Fruit fly (Drosophila melanogaster) whole organism, prepupa: ENCODE data around the gene Apc2.

Source experiments
- Blimp-1 ChIP-seq: fragments of 200-800 bp; sonication (Bioruptor generic); optimal IDR thresholded peaks from 3 replicates; lab custom pipeline; 2017; ENCODE audit warnings: missing biosample characterization, missing genetic modification characterization, mild to moderate bottlenecking, moderate library complexity, missing genetic modification reagents
- CG10631 ChIP-seq: fragments of 200-800 bp; sonication (Bioruptor generic); optimal IDR thresholded peaks from 2 replicates; lab custom pipeline; 2016; ENCODE audit warnings: missing biosample characterization, missing genetic modification characterization
- CG11294 ChIP-seq: fragments of 200-800 bp; sonication (Bioruptor generic); IDR thresholded peaks from 2 replicates; pipeline ENCODE4 v1.3.6; 2022; ENCODE audit warnings: missing biosample characterization, missing genetic modification characterization
- CG11762 ChIP-seq: fragments of 200-800 bp; sonication (Bioruptor generic); optimal IDR thresholded peaks from 3 replicates; lab custom pipeline; 2016; ENCODE audit warnings: missing biosample characterization, missing genetic modification characterization; ENCODE audit not compliant: insufficient read depth
- CG11902 ChIP-seq: fragments of 200-800 bp; sonication (Bioruptor generic); optimal IDR thresholded peaks from 3 replicates; lab custom pipeline; 2016; ENCODE audit warnings: missing biosample characterization, missing genetic modification characterization
- CG15336 ChIP-seq: fragments of 200-800 bp; sonication (Bioruptor generic); IDR thresholded peaks from 2 replicates; pipeline ENCODE4 v1.3.6; 2022; ENCODE audit warnings: missing biosample characterization, missing genetic modification characterization
- CG1621 ChIP-seq: fragments of 200-800 bp; sonication (Bioruptor generic); optimal IDR thresholded peaks from 3 replicates; lab custom pipeline; 2018; ENCODE audit warnings: missing biosample characterization, mild to moderate bottlenecking, missing genetic modification characterization
- CG16779 ChIP-seq: fragments of 200-800 bp; sonication (Bioruptor generic); optimal IDR thresholded peaks from 3 replicates; lab custom pipeline; 2017; ENCODE audit warnings: missing biosample characterization, mild to moderate bottlenecking, missing genetic modification characterization
- CG3032 ChIP-seq: fragments of 200-800 bp; optimal IDR thresholded peaks from 2 replicates; lab custom pipeline; 2019; ENCODE audit warnings: missing biosample characterization, mild to moderate bottlenecking, missing genetic modification characterization, moderate library complexity
- CG31627 ChIP-seq: fragments of 200-800 bp; sonication (Bioruptor generic); optimal IDR thresholded peaks from 3 replicates; lab custom pipeline; 2016; ENCODE audit warnings: missing biosample characterization, missing genetic modification characterization
- CG32006 ChIP-seq: fragments of 200-800 bp; sonication (Bioruptor generic); optimal IDR thresholded peaks from 3 replicates; lab custom pipeline; 2017; ENCODE audit warnings: missing biosample characterization, mild to moderate bottlenecking, missing genetic modification characterization
- CG34406 ChIP-seq: fragments of 200-800 bp; sonication (Bioruptor generic); optimal IDR thresholded peaks from 3 replicates; lab custom pipeline; 2016; ENCODE audit warnings: missing biosample characterization, missing genetic modification characterization
- CG3919 ChIP-seq: fragments of 200-800 bp; sonication (Bioruptor generic); optimal IDR thresholded peaks from 3 replicates; lab custom pipeline; 2016; ENCODE audit warnings: missing biosample characterization, missing genetic modification characterization
- CG4318 ChIP-seq: fragments of 200-800 bp; sonication (Bioruptor generic); optimal IDR thresholded peaks from 3 replicates; lab custom pipeline; 2017; ENCODE audit warnings: missing biosample characterization, mild to moderate bottlenecking, missing genetic modification characterization
- CG6163 ChIP-seq: fragments of 200-800 bp; sonication (Bioruptor generic); IDR thresholded peaks from 3 replicates; pipeline ENCODE4 v1.3.6; 2022; ENCODE audit warnings: missing biosample characterization, missing genetic modification characterization
- CG6276 ChIP-seq: fragments of 200-800 bp; sonication (Bioruptor generic); optimal IDR thresholded peaks from 2 replicates; lab custom pipeline; 2017; ENCODE audit warnings: missing biosample characterization, mild to moderate bottlenecking, missing genetic modification characterization
- CG6792 ChIP-seq: fragments of 200-800 bp; sonication (Bioruptor generic); optimal IDR thresholded peaks from 3 replicates; lab custom pipeline; 2016; ENCODE audit warnings: missing biosample characterization, missing genetic modification characterization
- CG6808 ChIP-seq: fragments of 200-800 bp; sonication (Bioruptor generic); optimal IDR thresholded peaks from 3 replicates; lab custom pipeline; 2017; ENCODE audit warnings: missing biosample characterization, missing genetic modification characterization, mild to moderate bottlenecking, moderate library complexity, missing genetic modification reagents
- CG7368 ChIP-seq: fragments of 200-800 bp; sonication (Bioruptor generic); optimal IDR thresholded peaks from 3 replicates; lab custom pipeline; 2016; ENCODE audit warnings: missing biosample characterization, missing genetic modification characterization
- CG8119 ChIP-seq: fragments of 200-800 bp; sonication (Bioruptor generic); IDR thresholded peaks from 3 replicates; pipeline ENCODE4 v1.3.6; 2022; ENCODE audit warnings: missing biosample characterization, missing genetic modification characterization
- CG8632 ChIP-seq: fragments of 200-800 bp; sonication (Bioruptor generic); optimal IDR thresholded peaks from 3 replicates; lab custom pipeline; 2016; ENCODE audit warnings: missing biosample characterization, missing genetic modification characterization
- CG9139 ChIP-seq: fragments of 200-800 bp; sonication (Bioruptor generic); optimal IDR thresholded peaks from 3 replicates; lab custom pipeline; 2017; ENCODE audit warnings: missing biosample characterization, mild to moderate bottlenecking, missing genetic modification characterization
- Eip75B ChIP-seq: fragments of 200-800 bp; sonication (Bioruptor generic); optimal IDR thresholded peaks from 3 replicates; lab custom pipeline; 2016; ENCODE audit warnings: missing biosample characterization, missing genetic modification characterization
- Eip93F ChIP-seq: fragments of 200-800 bp; sonication (Bioruptor generic); optimal IDR thresholded peaks from 2 replicates; lab custom pipeline; 2016; ENCODE audit warnings: missing biosample characterization, mild to moderate bottlenecking, missing genetic modification characterization
- Ets21C ChIP-seq: fragments of 200-800 bp; sonication (Bioruptor generic); optimal IDR thresholded peaks from 3 replicates; lab custom pipeline; 2016; ENCODE audit warnings: missing biosample characterization, missing genetic modification characterization
- Ets96B ChIP-seq: fragments of 200-800 bp; optimal IDR thresholded peaks from 2 replicates; lab custom pipeline; 2019; ENCODE audit warnings: missing biosample characterization, mild to moderate bottlenecking, missing genetic modification characterization, moderate library complexity
- Gug ChIP-seq: fragments of 200-800 bp; sonication (Bioruptor generic); IDR thresholded peaks from 2 replicates; pipeline ENCODE4 v1.3.6; 2022; ENCODE audit warnings: missing biosample characterization, missing genetic modification characterization
- Hr39 ChIP-seq: fragments of 200-800 bp; sonication (Bioruptor generic); optimal IDR thresholded peaks from 2 replicates; lab custom pipeline; 2016; ENCODE audit warnings: missing biosample characterization, missing genetic modification characterization
- Hr4 ChIP-seq: fragments of 200-800 bp; sonication (Bioruptor generic); optimal IDR thresholded peaks from 3 replicates; lab custom pipeline; 2016; ENCODE audit warnings: missing biosample characterization, missing genetic modification characterization
- Lpt ChIP-seq: fragments of 200-800 bp; sonication (Bioruptor generic); optimal IDR thresholded peaks from 3 replicates; lab custom pipeline; 2016; ENCODE audit warnings: missing biosample characterization, missing genetic modification characterization
- Smox ChIP-seq: fragments of 200-800 bp; sonication (Bioruptor generic); optimal IDR thresholded peaks from 3 replicates; lab custom pipeline; 2016; ENCODE audit warnings: missing biosample characterization, missing genetic modification characterization
- Sox102F ChIP-seq: fragments of 200-800 bp; sonication (Bioruptor generic); optimal IDR thresholded peaks from 2 replicates; lab custom pipeline; 2016; ENCODE audit warnings: missing biosample characterization, mild to moderate bottlenecking, missing genetic modification characterization
- Sox15 ChIP-seq: fragments of 200-800 bp; sonication (Bioruptor generic); optimal IDR thresholded peaks from 3 replicates; lab custom pipeline; 2016; ENCODE audit warnings: missing biosample characterization, missing genetic modification characterization
- achi ChIP-seq: fragments of 200-800 bp; sonication (Bioruptor generic); optimal IDR thresholded peaks from 3 replicates; lab custom pipeline; 2016; ENCODE audit warnings: missing biosample characterization, missing genetic modification characterization
- cyc ChIP-seq: fragments of 200-800 bp; sonication (Bioruptor generic); optimal IDR thresholded peaks from 3 replicates; lab custom pipeline; 2016; ENCODE audit warnings: missing biosample characterization, missing genetic modification characterization
- esn ChIP-seq: fragments of 200-800 bp; sonication (Bioruptor generic); optimal IDR thresholded peaks from 2 replicates; lab custom pipeline; 2016; ENCODE audit warnings: missing biosample characterization, mild to moderate bottlenecking, missing genetic modification characterization, moderate library complexity
- fd59A ChIP-seq: fragments of 200-800 bp; sonication (Bioruptor generic); optimal IDR thresholded peaks from 2 replicates; lab custom pipeline; 2017; ENCODE audit warnings: missing biosample characterization, mild to moderate bottlenecking, missing genetic modification characterization, missing genetic modification reagents
- fkh ChIP-seq: fragments of 200-800 bp; sonication (Bioruptor generic); optimal IDR thresholded peaks from 3 replicates; lab custom pipeline; 2017; ENCODE audit warnings: missing biosample characterization, mild to moderate bottlenecking, missing genetic modification characterization, moderate library complexity
- lz ChIP-seq: fragments of 200-800 bp; sonication (Bioruptor generic); optimal IDR thresholded peaks from 3 replicates; lab custom pipeline; 2016; ENCODE audit warnings: missing biosample characterization, missing genetic modification characterization
- net ChIP-seq: fragments of 200-800 bp; sonication (Bioruptor generic); optimal IDR thresholded peaks from 3 replicates; lab custom pipeline; 2016; ENCODE audit warnings: missing biosample characterization, missing genetic modification characterization
- salr ChIP-seq, 2 experiments: fragments of 200-800 bp; sonication (Bioruptor generic); optimal IDR thresholded peaks; 3 replicates each; lab custom pipeline; 2016 to 2018; ENCODE audit warnings: missing biosample characterization in 2 of 2, missing genetic modification characterization in 2 of 2, mild to moderate bottlenecking in 1 of 2
- ss ChIP-seq, 2 experiments: fragments of 200-800 bp; sonication (Bioruptor generic); optimal IDR thresholded peaks; 2 replicates in 1 of 2; 3 replicates in 1 of 2; lab custom pipeline; 2017 to 2018; ENCODE audit warnings: mild to moderate bottlenecking in 2 of 2, missing biosample characterization in 2 of 2, missing genetic modification characterization in 2 of 2, moderate library complexity in 1 of 2
- svp ChIP-seq: fragments of 200-800 bp; sonication (Bioruptor generic); peaks from one replicate; lab custom pipeline; 2016; ENCODE audit warnings: missing biosample characterization, missing genetic modification characterization
- topi ChIP-seq: fragments of 200-800 bp; sonication (Bioruptor generic); optimal IDR thresholded peaks from 3 replicates; lab custom pipeline; 2016; ENCODE audit warnings: missing biosample characterization, missing genetic modification characterization

Gene Apc2

dm6 chr3R:24148838-24149237, 14.9 kb upstream of the Apc2 start, which contains the start of gene Slimp (continued):
- TF ChIP-seq esn (GFP tag; lab: Kevin White, UChicago) (peak; percentile 55), CG16779 (tag; lab: Kevin White, UChicago) (no peak), Sox15 (no peak), CG6276 (no peak), CG6163 (peak; percentile 53; the same call in 1 of the 3 replicates), fkh (GFP tag; lab: Kevin White, UChicago) (no peak), achi (peak; percentile 26), CG3919 (no peak), CG6808 (GFP tag; lab: Kevin White, UChicago) (no peak), Blimp-1 (no peak), Eip93F (GFP tag; lab: Kevin White, UChicago) (no peak), CG10631 (GFP tag; lab: Kevin White, UChicago) (peak; percentile 15), Eip75B (GFP tag; lab: Kevin White, UChicago) (peak; percentile 18), Smox (GFP tag; lab: Kevin White, UChicago) (peak; percentile 37), ss (GFP tag; optimal IDR thresholded peaks at IDR 0.05; lab: Kevin White, UChicago) (no peak), cyc (GFP tag; lab: Kevin White, UChicago) (no peak), net (GFP tag; lab: Kevin White, UChicago) (no peak)

dm6 chr3R:24150103-24150502, 13.7 kb upstream of the Apc2 start, which contains the start of gene p38c:
Gene p38c, minus strand, starts transcription at chr3R:24150203.
- TF ChIP-seq CG31627 (GFP tag; lab: Kevin White, UChicago) (no peak), svp (GFP tag; lab: Kevin White, UChicago) (no peak)

dm6 chr3R:24151924-24152809, 11.6 kb upstream of the Apc2 start, which contains the start of the genes p38a and CG6178:
Gene p38a, minus strand, starts transcription at chr3R:24152321.
Gene CG6178, plus strand, starts transcription at chr3R:24152347.
- peak; percentile 99 for TF ChIP-seq CG10631 (GFP tag; lab: Kevin White, UChicago)
- peak; percentile 100 for TF ChIP-seq CG32006 (GFP tag; lab: Kevin White, UChicago)
- TF ChIP-seq CG4318 (GFP tag; lab: Kevin White, UChicago): peak; percentile 99
- TF ChIP-seq svp (GFP tag; lab: Kevin White, UChicago): peak; percentile 95
- TF ChIP-seq salr (GFP tag; optimal IDR thresholded peaks at IDR 0.05; lab: Kevin White, UChicago): peak; percentile 89 to 97
- peak; percentile 86 for TF ChIP-seq fkh (GFP tag; lab: Kevin White, UChicago)
- peak; percentile 95 for TF ChIP-seq CG6808 (GFP tag; lab: Kevin White, UChicago)
- peak; percentile 93 for TF ChIP-seq Sox102F (GFP tag; lab: Kevin White, UChicago)
- peak; percentile 97 for TF ChIP-seq CG6163
- TF ChIP-seq Blimp-1: peak; percentile 95
- TF ChIP-seq Gug (GFP tag; lab: Robert Waterston, UW): peak; percentile 98
- TF ChIP-seq Smox (GFP tag; lab: Kevin White, UChicago): peak; percentile 82
- TF ChIP-seq achi: peak; percentile 99
- TF ChIP-seq CG34406: peak; percentile 99
- TF ChIP-seq Lpt: peak; percentile 96
- TF ChIP-seq topi: peak; percentile 92
- peak; percentile 99 for TF ChIP-seq CG8632 (GFP tag; lab: Kevin White, UChicago)
- peak; percentile 99 for TF ChIP-seq CG15336
- peak; percentile 95 for TF ChIP-seq CG6792 (GFP tag; lab: Kevin White, UChicago)
- TF ChIP-seq lz: peak; percentile 92
- peak; percentile 87 for TF ChIP-seq fd59A (GFP tag; lab: Kevin White, UChicago)
- TF ChIP-seq Hr4 (GFP tag; lab: Kevin White, UChicago): peak; percentile 95
- TF ChIP-seq CG3032 (tag; lab: Kevin White, UChicago): peak; percentile 99
- peak; percentile 83 for TF ChIP-seq CG31627 (GFP tag; lab: Kevin White, UChicago)
- TF ChIP-seq CG7368: peak; percentile 95
- TF ChIP-seq Hr39: peak; percentile 84
- peak; percentile 94 for TF ChIP-seq CG11902 (GFP tag; lab: Kevin White, UChicago)
- TF ChIP-seq ss (GFP tag; optimal IDR thresholded peaks at IDR 0.05; lab: Kevin White, UChicago): peak; percentile 95 to 98
- TF ChIP-seq Eip75B (GFP tag; lab: Kevin White, UChicago): peak; percentile 86
- TF ChIP-seq Ets21C: peak; percentile 72
- peak; percentile 98 for TF ChIP-seq CG11294 (GFP tag; lab: Robert Waterston, UW)
- TF ChIP-seq CG8119: peak; percentile 100
- TF ChIP-seq CG9139 (GFP tag; lab: Kevin White, UChicago): peak; percentile 96
- peak; percentile 93 for TF ChIP-seq CG11762 (GFP tag; lab: Kevin White, UChicago)
- TF ChIP-seq CG1621: peak; percentile 88
- peak; percentile 99 for TF ChIP-seq Ets96B (tag; lab: Kevin White, UChicago)
- TF ChIP-seq Eip93F (GFP tag; lab: Kevin White, UChicago): peak; percentile 81
